Worm (Caenorhabditis elegans): ENCODE results near the gene Y53G8AM.8.

Y53G8AM.8 gene

DNA sequence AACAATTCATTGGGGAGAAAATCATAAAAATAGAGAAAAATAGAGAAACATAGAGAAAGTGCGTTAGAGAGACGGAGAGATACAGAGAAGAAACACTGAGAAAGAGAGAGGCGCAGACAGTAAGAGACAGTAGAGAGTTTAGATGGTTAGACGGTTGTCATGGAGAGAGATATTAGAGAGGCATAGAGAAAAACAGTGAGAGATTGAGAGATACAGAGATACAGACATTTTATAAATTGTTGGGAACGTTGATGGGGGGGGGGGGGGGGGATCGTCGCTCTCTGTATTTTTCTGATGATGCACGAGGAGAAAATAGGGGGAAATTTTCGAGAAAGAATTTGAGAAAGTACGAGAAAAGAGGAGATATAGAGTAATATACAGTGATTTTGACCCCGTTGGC is 794 bp upstream of the Y53G8AM.8 start (continued):
- TF ChIP-seq pag-3 (tag; optimal IDR thresholded peaks at IDR 0.05; ENCODE audit: borderline replicate concordance, insufficient read depth) (no peak), fos-1 (tag; optimal IDR thresholded peaks at IDR 0.05) (peak; percentile 66), nhr-76 (tag; optimal IDR thresholded peaks at IDR 0.05) (no peak), snu-23 (GFP tag; optimal IDR thresholded peaks at IDR 0.05) (peak; percentile 95), mef-2 (tag; optimal IDR thresholded peaks at IDR 0.05) (no peak), unc-62 (GFP tag; optimal IDR thresholded peaks at IDR 0.05) (no peak), ces-1 (GFP tag; optimal IDR thresholded peaks at IDR 0.05) (no peak), skn-1 (tag; optimal IDR thresholded peaks at IDR 0.05) (no peak), ztf-4 (tag; optimal IDR thresholded peaks at IDR 0.05) (peak; percentile 79), ceh-88 (GFP tag; IDR thresholded peaks at IDR 0.05) (no peak), nhr-19 (GFP tag; conservative IDR thresholded peaks at IDR 0.05) (peak; percentile 91), fkh-4 (tag; optimal IDR thresholded peaks at IDR 0.05; ENCODE audit: borderline replicate concordance) (peak; percentile 22), sox-4 (tag; optimal IDR thresholded peaks at IDR 0.05) (peak; percentile 18), efl-1 (optimal IDR thresholded peaks at IDR 0.05) (peak; percentile 88 to 95), efl-1 (GFP tag; optimal IDR thresholded peaks at IDR 0.05 in 1 of 2) (peak; percentile 63 to 97), C34B4.2 (tag; optimal IDR thresholded peaks at IDR 0.05) (no peak), aly-2 (tag; optimal IDR thresholded peaks at IDR 0.05) (peak; percentile 72), dsc-1 (tag; optimal IDR thresholded peaks at IDR 0.05) (peak; percentile 82), nhr-90 (tag; optimal IDR thresholded peaks at IDR 0.05; ENCODE audit: poor library complexity) (peak; percentile 94), unc-86 (tag; optimal IDR thresholded peaks at IDR 0.05) (peak; percentile 72), tbx-2 (tag; optimal IDR thresholded peaks at IDR 0.05) (peak; percentile 85), mep-1 (tag; optimal IDR thresholded peaks at IDR 0.05) (peak; percentile 90), rnt-1 (tag; optimal IDR thresholded peaks at IDR 0.05) (peak; percentile 85), zip-4 (GFP tag; optimal IDR thresholded peaks at IDR 0.05) (peak; percentile 57), lin-39 (tag; optimal IDR thresholded peaks at IDR 0.05) (peak; percentile 79), unc-30 (tag; optimal IDR thresholded peaks at IDR 0.05) (no peak), elt-2 (tag; optimal IDR thresholded peaks at IDR 0.05) (peak; percentile 52), nhr-47 (tag; optimal IDR thresholded peaks at IDR 0.05) (peak; percentile 92), swsn-7 (tag; optimal IDR thresholded peaks at IDR 0.05) (peak; percentile 93), nhr-71 (tag; optimal IDR thresholded peaks at IDR 0.05) (peak; percentile 95), ceh-82 (tag; optimal IDR thresholded peaks at IDR 0.05) (peak; percentile 46 to 83 (median 57)), jun-1 (tag; optimal IDR thresholded peaks at IDR 0.05) (peak; percentile 86), sptf-1 (tag; optimal IDR thresholded peaks at IDR 0.05) (no peak), lin-35 (GFP tag; optimal IDR thresholded peaks at IDR 0.05) (peak; percentile 57 to 86), nhr-77 (tag; optimal IDR thresholded peaks at IDR 0.05) (peak; percentile 40), egl-13 (tag; optimal IDR thresholded peaks at IDR 0.05) (peak; percentile 57), C16A3.4 (tag; optimal IDR thresholded peaks at IDR 0.05) (no peak), zag-1 (tag; optimal IDR thresholded peaks at IDR 0.05) (no peak), ets-5 (GFP tag; IDR thresholded peaks at IDR 0.05) (no peak), nhr-11 (tag; optimal IDR thresholded peaks at IDR 0.05) (peak; percentile 92), irx-1 (tag; optimal IDR thresholded peaks at IDR 0.05) (peak; percentile 79), lsy-2 (tag; optimal IDR thresholded peaks at IDR 0.05) (peak; percentile 84 to 90), C04F5.9 (tag; optimal IDR thresholded peaks at IDR 0.05) (peak; percentile 31), fkh-8 (tag; optimal IDR thresholded peaks at IDR 0.05) (peak; percentile 67), hlh-17 (GFP tag; optimal IDR thresholded peaks at IDR 0.05; ENCODE audit: borderline replicate concordance) (no peak), grh-1 (GFP tag; IDR thresholded peaks at IDR 0.05) (peak; percentile 85), tlp-1 (tag; optimal IDR thresholded peaks at IDR 0.05) (no peak), vab-15 (tag; optimal IDR thresholded peaks at IDR 0.05) (peak; percentile 26), lin-14 (GFP tag; optimal IDR thresholded peaks at IDR 0.05) (peak; percentile 93), alr-1 (tag; optimal IDR thresholded peaks at IDR 0.05; ENCODE audit: borderline replicate concordance) (no peak), ceh-90 (tag; optimal IDR thresholded peaks at IDR 0.05) (no peak), ceh-8 (GFP tag; optimal IDR thresholded peaks at IDR 0.05) (peak; percentile 34)

Data from whole organism, L1 larva.